Worm (Caenorhabditis elegans) whole organism, L2 larva: ENCODE data around the gene fig-1.
A peak's percentile ranks its signal among the peaks of the same experiment; 100 is the strongest.

ENCODE experiments used
- F13H6.1 ChIP-seq: sonication (generic microtip); optimal IDR thresholded peaks from 2 replicates; lab custom pipeline; 2016; ENCODE audit warnings: missing genetic modification characterization, missing compliant biosample characterization
- R02D3.7 ChIP-seq: fragments of 150-350 bp; optimal IDR thresholded peaks from 2 replicates; lab custom pipeline; 2014; ENCODE audit warnings: missing biosample characterization, missing genetic modification characterization
- Y55F3AM.14 ChIP-seq: fragments of 200-800 bp; sonication (Bioruptor generic); optimal IDR thresholded peaks from 2 replicates; lab custom pipeline; 2018; ENCODE audit warnings: mild to moderate bottlenecking, missing genetic modification characterization, missing compliant biosample characterization
- ZK546.5 ChIP-seq: sonication (generic microtip); optimal IDR thresholded peaks from 2 replicates; lab custom pipeline; 2017; ENCODE audit warnings: missing biosample characterization, missing genetic modification characterization
- alr-1 ChIP-seq: fragments of 150-350 bp; optimal IDR thresholded peaks from 2 replicates; lab custom pipeline; 2014; ENCODE audit warnings: missing biosample characterization, missing genetic modification characterization
- aly-2 ChIP-seq: fragments of 150-350 bp; optimal IDR thresholded peaks from 2 replicates; lab custom pipeline; 2014; ENCODE audit warnings: missing biosample characterization, missing genetic modification characterization
- ama-1 ChIP-seq: fragments of 150-350 bp; optimal IDR thresholded peaks from 2 replicates; lab custom pipeline; 2018; ENCODE audit warnings: inconsistent platforms
- blmp-1 ChIP-seq: sonication (generic microtip); optimal IDR thresholded peaks from 2 replicates; lab custom pipeline; 2017; ENCODE audit warnings: missing genetic modification characterization, mild to moderate bottlenecking, missing compliant biosample characterization, antibody characterized with exemption, moderate library complexity; ENCODE audit not compliant: insufficient read depth
- ceh-82 ChIP-seq: fragments of 150-350 bp; optimal IDR thresholded peaks from 2 replicates; lab custom pipeline; 2014; ENCODE audit warnings: missing biosample characterization, missing genetic modification characterization
- crh-2 ChIP-seq: sonication (generic microtip); optimal IDR thresholded peaks from 2 replicates; lab custom pipeline; 2017; ENCODE audit warnings: missing biosample characterization, missing genetic modification characterization
- dmd-4 ChIP-seq: sonication (generic microtip); optimal IDR thresholded peaks from 2 replicates; lab custom pipeline; 2017; ENCODE audit warnings: missing biosample characterization, missing genetic modification characterization
- egl-27 ChIP-seq: sonication (generic microtip); optimal IDR thresholded peaks from 3 replicates; lab custom pipeline; 2017; ENCODE audit warnings: missing biosample characterization, missing genetic modification reagents, missing genetic modification characterization
- elt-1 ChIP-seq: fragments of 150-350 bp; optimal IDR thresholded peaks from 2 replicates; lab custom pipeline; 2014; ENCODE audit warnings: missing biosample characterization, missing genetic modification characterization
- elt-3 ChIP-seq: sonication (generic microtip); optimal IDR thresholded peaks from 2 replicates; lab custom pipeline; 2017; ENCODE audit warnings: missing biosample characterization, missing genetic modification characterization
- fos-1 ChIP-seq: fragments of 150-350 bp; optimal IDR thresholded peaks from 2 replicates; lab custom pipeline; 2014; ENCODE audit warnings: missing biosample characterization, missing genetic modification characterization
- gmeb-1 ChIP-seq: fragments of 150-350 bp; optimal IDR thresholded peaks from 2 replicates; lab custom pipeline; 2014; ENCODE audit warnings: missing biosample characterization, missing genetic modification characterization
- lin-11 ChIP-seq: fragments of 150-350 bp; sonication (generic microtip); optimal IDR thresholded peaks from 2 replicates; lab custom pipeline; 2014; ENCODE audit warnings: missing biosample characterization, missing genetic modification characterization, inconsistent platforms, mixed read lengths
- lin-13 ChIP-seq: fragments of 150-350 bp; optimal IDR thresholded peaks from 2 replicates; lab custom pipeline; 2014; ENCODE audit warnings: missing biosample characterization, missing genetic modification reagents, missing genetic modification characterization
- lin-39 ChIP-seq: fragments of 150-350 bp; optimal IDR thresholded peaks from 2 replicates; lab custom pipeline; 2014; ENCODE audit warnings: missing biosample characterization, missing genetic modification reagents, missing genetic modification characterization
- mab-5 ChIP-seq: fragments of 150-350 bp; optimal IDR thresholded peaks from 2 replicates; lab custom pipeline; 2014; ENCODE audit warnings: missing biosample characterization, missing genetic modification characterization
- mbf-1 ChIP-seq: sonication (generic microtip); optimal IDR thresholded peaks from 2 replicates; lab custom pipeline; 2017; ENCODE audit warnings: missing biosample characterization, missing genetic modification characterization
- mdl-1 ChIP-seq, 2 experiments: fragments of 150-350 bp in 1 of 2; sonication (generic microtip) in 1 of 2; optimal IDR thresholded peaks; 2 replicates each; lab custom pipeline; 2017; ENCODE audit warnings: missing biosample characterization in 2 of 2, missing genetic modification characterization in 2 of 2
- nhr-10 ChIP-seq: sonication (generic microtip); optimal IDR thresholded peaks from 2 replicates; lab custom pipeline; 2017; ENCODE audit warnings: missing biosample characterization, missing genetic modification characterization
- nhr-11 ChIP-seq: fragments of 150-350 bp; optimal IDR thresholded peaks from 2 replicates; lab custom pipeline; 2014; ENCODE audit warnings: missing biosample characterization, missing genetic modification characterization
- nhr-12 ChIP-seq: fragments of 150-350 bp; optimal IDR thresholded peaks from 2 replicates; lab custom pipeline; 2014; ENCODE audit warnings: missing biosample characterization, missing genetic modification characterization
- nhr-129 ChIP-seq: fragments of 150-350 bp; optimal IDR thresholded peaks from 2 replicates; lab custom pipeline; 2014; ENCODE audit warnings: missing biosample characterization, missing genetic modification characterization
- nhr-21 ChIP-seq: fragments of 150-350 bp; optimal IDR thresholded peaks from 2 replicates; lab custom pipeline; 2014; ENCODE audit warnings: missing biosample characterization, missing genetic modification characterization
- nhr-23 ChIP-seq: fragments of 150-350 bp; optimal IDR thresholded peaks from 2 replicates; lab custom pipeline; 2014; ENCODE audit warnings: missing biosample characterization, missing genetic modification reagents, missing genetic modification characterization
- nhr-237 ChIP-seq: fragments of 150-350 bp; optimal IDR thresholded peaks from 2 replicates; lab custom pipeline; 2014; ENCODE audit warnings: missing biosample characterization, missing genetic modification characterization
- nhr-25 ChIP-seq: fragments of 150-350 bp; sonication (generic microtip); optimal IDR thresholded peaks from 3 replicates; lab custom pipeline; 2014; ENCODE audit warnings: missing biosample characterization, missing genetic modification characterization
- nhr-6 ChIP-seq: fragments of 150-350 bp; optimal IDR thresholded peaks from 2 replicates; lab custom pipeline; 2014; ENCODE audit warnings: missing biosample characterization, missing genetic modification characterization
- peb-1 ChIP-seq: fragments of 150-350 bp; optimal IDR thresholded peaks from 2 replicates; lab custom pipeline; 2014; ENCODE audit warnings: missing biosample characterization, missing genetic modification characterization
- sem-4 ChIP-seq: fragments of 150-350 bp; optimal IDR thresholded peaks from 2 replicates; lab custom pipeline; 2014; ENCODE audit warnings: missing biosample characterization, missing genetic modification reagents, missing genetic modification characterization
- skn-1 ChIP-seq: sonication (generic microtip); optimal IDR thresholded peaks from 2 replicates; lab custom pipeline; 2017; ENCODE audit warnings: missing biosample characterization, missing genetic modification characterization
- sma-3 ChIP-seq: sonication (generic microtip); optimal IDR thresholded peaks from 2 replicates; lab custom pipeline; 2016; ENCODE audit warnings: missing genetic modification reagents, missing genetic modification characterization, missing compliant biosample characterization
- sma-9 ChIP-seq, 2 experiments: fragments of 150-350 bp in 1 of 2; sonication (generic microtip) in 1 of 2; optimal IDR thresholded peaks; 2 replicates each; lab custom pipeline; 2014 to 2016; ENCODE audit warnings: missing genetic modification characterization in 2 of 2, mild to moderate bottlenecking in 1 of 2, missing biosample characterization in 1 of 2, missing compliant biosample characterization in 1 of 2, missing genetic modification reagents in 1 of 2, moderate library complexity in 1 of 2
- snpc-4 ChIP-seq: fragments of 150-350 bp; optimal IDR thresholded peaks from 2 replicates; lab custom pipeline; 2014; ENCODE audit warnings: missing biosample characterization, missing genetic modification characterization
- unc-39 ChIP-seq: fragments of 150-350 bp; optimal IDR thresholded peaks from 2 replicates; lab custom pipeline; 2014; ENCODE audit warnings: missing biosample characterization, missing genetic modification characterization
- unc-55 ChIP-seq: fragments of 150-350 bp; sonication (generic microtip); optimal IDR thresholded peaks from 3 replicates; lab custom pipeline; 2014; ENCODE audit warnings: missing biosample characterization, missing genetic modification reagents, missing genetic modification characterization
- unc-62 ChIP-seq: fragments of 150-350 bp; optimal IDR thresholded peaks from 2 replicates; lab custom pipeline; 2014; ENCODE audit warnings: missing biosample characterization, missing genetic modification reagents, missing genetic modification characterization
- zag-1 ChIP-seq: fragments of 150-350 bp; optimal IDR thresholded peaks from 2 replicates; lab custom pipeline; 2014; ENCODE audit warnings: missing biosample characterization, missing genetic modification characterization
- ztf-11 ChIP-seq: sonication (generic microtip); optimal IDR thresholded peaks from 2 replicates; lab custom pipeline; 2017; ENCODE audit warnings: missing biosample characterization, missing genetic modification characterization
- ztf-4 ChIP-seq: fragments of 150-350 bp; optimal IDR thresholded peaks from 2 replicates; lab custom pipeline; 2014; ENCODE audit warnings: missing biosample characterization, missing genetic modification characterization

The fig-1 gene

ce11 chrV:11009124-11009524 is 28.1 kb upstream of the fig-1 start:
- TF ChIP-seq ceh-82 (tag; lab: Kevin White, UChicago) (no peak), sma-9 (GFP tag; optimal IDR thresholded peaks at IDR 0.05; lab: Kevin White, UChicago) (peak; percentile 32), sma-9 (tag; optimal IDR thresholded peaks at IDR 0.05; lab: Kevin White, UChicago) (no peak), gmeb-1 (tag; lab: Kevin White, UChicago) (no peak), fos-1 (peak; percentile 65)

DNA sequence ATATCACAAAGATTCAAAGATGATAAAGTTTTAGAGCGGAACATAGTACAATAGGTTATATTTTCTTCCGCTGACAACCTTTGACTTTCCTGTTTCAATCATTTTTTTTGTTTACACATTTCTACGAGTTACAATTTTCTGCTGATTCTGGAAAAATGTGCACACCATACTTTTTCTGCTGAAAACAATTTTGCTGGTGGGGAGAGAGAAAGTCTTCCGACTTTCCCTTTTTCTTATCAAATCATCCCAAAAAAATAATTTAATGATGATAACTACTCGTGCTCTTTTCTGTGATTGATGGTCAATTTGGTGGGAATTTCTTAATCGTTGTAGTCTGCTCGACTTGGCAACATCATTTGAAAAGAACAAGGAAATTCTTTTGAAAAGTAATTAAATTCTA is 26.6 kb upstream of the fig-1 start:
- peak; percentile 25 for TF ChIP-seq fos-1
- no peak for TF ChIP-seq snpc-4 (tag; lab: Kevin White, UChicago)
- peak; percentile 11 for TF ChIP-seq blmp-1
- TF ChIP-seq sma-3, result no peak

ce11 chrV:11004094-11004493 is 23.1 kb upstream of the fig-1 start:
- TF ChIP-seq peb-1 (tag; lab: Kevin White, UChicago), result no peak
- no peak for TF ChIP-seq unc-55 (GFP tag; lab: Kevin White, UChicago)
- TF ChIP-seq dmd-4 (tag; lab: Kevin White, UChicago), result no peak
- no peak for TF ChIP-seq nhr-10 (tag; lab: Kevin White, UChicago)
- TF ChIP-seq egl-27 (tag; lab: Kevin White, UChicago), result no peak
- TF ChIP-seq mdl-1 (tag; optimal IDR thresholded peaks at IDR 0.05; lab: Kevin White, UChicago), result no peak
- TF ChIP-seq lin-11 (tag; lab: Kevin White, UChicago), result no peak
- TF ChIP-seq unc-39 (tag; lab: Kevin White, UChicago), result no peak
- TF ChIP-seq, all 48 proteins: peak for 0

DNA sequence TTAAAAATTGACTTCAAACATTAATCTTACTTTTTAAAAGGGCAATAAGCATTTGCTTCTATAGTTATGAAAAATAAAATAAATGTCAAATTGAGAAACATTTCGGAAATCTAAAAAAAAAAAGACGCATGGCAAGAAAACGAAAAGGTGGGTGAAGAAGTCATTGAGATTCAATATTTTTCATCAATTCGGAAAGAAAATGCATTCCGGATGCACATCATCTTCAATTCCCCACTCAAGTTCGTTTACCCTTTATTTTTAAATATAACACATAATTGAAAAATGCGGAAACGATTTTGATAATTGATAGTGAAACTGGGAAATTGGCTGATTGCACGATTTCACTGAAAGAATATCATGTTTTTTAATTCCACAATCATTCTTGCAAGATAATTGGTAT is 21.4 kb upstream of the fig-1 start, which contains the start of gene F53B7.4:
Gene F53B7.4, minus strand, starts transcription at position 101 of the 400 bp plus-strand sequence.
- TF ChIP-seq mdl-1 (tag; optimal IDR thresholded peaks at IDR 0.05; lab: Kevin White, UChicago) (no peak), crh-2 (tag; lab: Kevin White, UChicago) (no peak), fos-1 (no peak), unc-39 (tag; lab: Kevin White, UChicago) (no peak), mab-5 (tag; lab: Kevin White, UChicago) (no peak), nhr-21 (tag; lab: Kevin White, UChicago) (no peak), aly-2 (tag; lab: Kevin White, UChicago) (no peak), nhr-23 (no peak), egl-27 (tag; lab: Kevin White, UChicago) (no peak), R02D3.7 (tag; lab: Kevin White, UChicago) (no peak), nhr-237 (tag; lab: Kevin White, UChicago) (no peak), nhr-129 (tag; lab: Kevin White, UChicago) (no peak), ztf-4 (tag; lab: Kevin White, UChicago) (no peak), alr-1 (tag; lab: Kevin White, UChicago) (no peak), skn-1 (tag; lab: Kevin White, UChicago) (no peak), nhr-6 (tag; lab: Kevin White, UChicago) (no peak), lin-11 (tag; lab: Kevin White, UChicago) (no peak), nhr-25 (no peak), ztf-11 (tag; lab: Kevin White, UChicago) (no peak), lin-13 (GFP tag; lab: Kevin White, UChicago) (no peak)

ce11 chrV:11000650-11001049 is 19.6 kb upstream of the fig-1 start, which contains the start of gene isy-1:
Gene isy-1, minus strand, starts transcription at chrV:11000699.
- TF ChIP-seq fos-1 (peak; percentile 38), R02D3.7 (tag; lab: Kevin White, UChicago) (no peak), lin-11 (tag; lab: Kevin White, UChicago) (no peak), sem-4 (no peak), unc-55 (GFP tag; lab: Kevin White, UChicago) (peak; percentile 91), ama-1 (no peak), snpc-4 (tag; lab: Kevin White, UChicago) (peak; percentile 57), peb-1 (tag; lab: Kevin White, UChicago) (no peak), mbf-1 (tag; lab: Kevin White, UChicago) (no peak), nhr-23 (no peak), elt-3 (tag; lab: Kevin White, UChicago) (no peak), lin-13 (GFP tag; lab: Kevin White, UChicago) (peak; percentile 75), zag-1 (tag; lab: Kevin White, UChicago) (no peak), elt-1 (tag; lab: Kevin White, UChicago) (no peak), skn-1 (tag; lab: Kevin White, UChicago) (no peak), lin-39 (tag; lab: Kevin White, UChicago) (no peak), Y55F3AM.14 (no peak), nhr-25 (no peak), unc-62 (GFP tag; lab: Kevin White, UChicago) (no peak), nhr-12 (no peak), nhr-11 (tag; lab: Kevin White, UChicago) (no peak), blmp-1 (peak; percentile 48), ZK546.5 (tag; lab: Kevin White, UChicago) (peak; percentile 6), nhr-237 (tag; lab: Kevin White, UChicago) (no peak), ceh-82 (tag; lab: Kevin White, UChicago) (no peak), nhr-129 (tag; lab: Kevin White, UChicago) (peak; percentile 58), alr-1 (tag; lab: Kevin White, UChicago) (no peak), unc-39 (tag; lab: Kevin White, UChicago) (no peak), ztf-4 (tag; lab: Kevin White, UChicago) (no peak), nhr-10 (tag; lab: Kevin White, UChicago) (no peak), nhr-21 (tag; lab: Kevin White, UChicago) (peak; percentile 50), F13H6.1 (tag; lab: Kevin White, UChicago) (peak; percentile 32)
